5 worm cellular contexts compared by ENCODE assay signal in genomic region chrX:4404717-4405116, ce11.
A peak's percentile ranks its signal among the peaks of the same experiment; 100 is the strongest.
TF ChIP-seq lines count a peak whose summit lies in the region.

No protein-coding gene starts in this region.

TF ChIP-seq in whole organism, L1 larva, 84 proteins besides CTCF, POLR2A, EP300 and RAD21:
- TF ChIP-seq efl-3 (GFP tag; optimal IDR thresholded peaks at IDR 0.05; lab: Kevin White, UChicago) = no peak
- no peak for TF ChIP-seq ces-1 (GFP tag; optimal IDR thresholded peaks at IDR 0.05; lab: Kevin White, UChicago)
- no peak for TF ChIP-seq efl-1 (optimal IDR thresholded peaks at IDR 0.05; lab: Kevin White, UChicago)
- peak in 1 of 2 experiments; percentile 30 for TF ChIP-seq efl-1 (GFP tag; optimal IDR thresholded peaks at IDR 0.05 in 1 of 2; lab: Kevin White, UChicago)
- no peak for TF ChIP-seq snu-23 (GFP tag; optimal IDR thresholded peaks at IDR 0.05; lab: Kevin White, UChicago)
- no peak for TF ChIP-seq C16A3.4 (tag; optimal IDR thresholded peaks at IDR 0.05; lab: Kevin White, UChicago)
- TF ChIP-seq swsn-7 (tag; optimal IDR thresholded peaks at IDR 0.05; lab: Kevin White, UChicago) = no peak
- TF ChIP-seq fos-1 (tag; optimal IDR thresholded peaks at IDR 0.05; lab: Kevin White, UChicago) = no peak
- no peak for TF ChIP-seq mef-2 (tag; optimal IDR thresholded peaks at IDR 0.05; lab: Kevin White, UChicago)
- TF ChIP-seq lin-14 (GFP tag; optimal IDR thresholded peaks at IDR 0.05; lab: Kevin White, UChicago) = peak; percentile 24
- no peak for TF ChIP-seq unc-86 (tag; optimal IDR thresholded peaks at IDR 0.05; lab: Kevin White, UChicago)

TF ChIP-seq in whole organism, L2 larva, 48 proteins besides CTCF, POLR2A, EP300 and RAD21:
- peak; percentile 44 for TF ChIP-seq mab-5 (tag; optimal IDR thresholded peaks at IDR 0.05; lab: Kevin White, UChicago)
- TF ChIP-seq mdl-1 (tag; optimal IDR thresholded peaks at IDR 0.05; lab: Kevin White, UChicago) = peak in 1 of 2 experiments; percentile 24
- no peak for TF ChIP-seq lin-13 (GFP tag; optimal IDR thresholded peaks at IDR 0.05; lab: Kevin White, UChicago)
- TF ChIP-seq zag-1 (tag; optimal IDR thresholded peaks at IDR 0.05; lab: Kevin White, UChicago) = peak; percentile 8
- peak; percentile 9 for TF ChIP-seq unc-55 (GFP tag; optimal IDR thresholded peaks at IDR 0.05; lab: Kevin White, UChicago)
- TF ChIP-seq sma-3 (GFP tag; optimal IDR thresholded peaks at IDR 0.05; lab: Kevin White, UChicago) = no peak
- TF ChIP-seq sma-9 (GFP tag; optimal IDR thresholded peaks at IDR 0.05; lab: Kevin White, UChicago) = peak; percentile 19
- TF ChIP-seq sma-9 (tag; optimal IDR thresholded peaks at IDR 0.05; lab: Kevin White, UChicago) = no peak

TF ChIP-seq in whole organism, L3 larva, 47 proteins besides CTCF, POLR2A, EP300 and RAD21:
- TF ChIP-seq lin-39 (tag; optimal IDR thresholded peaks at IDR 0.05; lab: Kevin White, UChicago) = peak; percentile 60
- TF ChIP-seq fkh-10 (GFP tag; optimal IDR thresholded peaks at IDR 0.05; lab: Kevin White, UChicago) = no peak
- TF ChIP-seq elt-1 (tag; optimal IDR thresholded peaks at IDR 0.05; lab: Kevin White, UChicago) = peak; percentile 35
- TF ChIP-seq fos-1 (tag; optimal IDR thresholded peaks at IDR 0.05; lab: Kevin White, UChicago) = no peak
- TF ChIP-seq hmg-11 (tag; optimal IDR thresholded peaks at IDR 0.05; lab: Kevin White, UChicago) = no peak
- TF ChIP-seq nhr-67 (tag; optimal IDR thresholded peaks at IDR 0.05; lab: Kevin White, UChicago) = no peak
- peak; percentile 29 for TF ChIP-seq unc-62 (GFP tag; optimal IDR thresholded peaks at IDR 0.05; lab: Kevin White, UChicago)
- TF ChIP-seq elt-2 (tag; optimal IDR thresholded peaks at IDR 0.05; lab: Kevin White, UChicago) = no peak
- TF ChIP-seq skn-1 (tag; optimal IDR thresholded peaks at IDR 0.05; lab: Kevin White, UChicago) = no peak
- no peak for TF ChIP-seq unc-39 (tag; optimal IDR thresholded peaks at IDR 0.05; lab: Kevin White, UChicago)
- no peak for TF ChIP-seq ceh-16 (tag; optimal IDR thresholded peaks at IDR 0.05; lab: Kevin White, UChicago)
- no peak for TF ChIP-seq nfya-1 (tag; optimal IDR thresholded peaks at IDR 0.05; lab: Kevin White, UChicago; ENCODE audit: insufficient read depth)

TF ChIP-seq in whole organism, L4 larva, 104 proteins besides CTCF, POLR2A, EP300 and RAD21:
- no peak for TF ChIP-seq unc-130 (GFP tag; optimal IDR thresholded peaks at IDR 0.05; lab: Kevin White, UChicago)
- TF ChIP-seq ctbp-1 (GFP tag; IDR thresholded peaks at IDR 0.05; lab: Robert Waterston, UW) = no peak
- TF ChIP-seq lim-7 (GFP tag; IDR thresholded peaks at IDR 0.05; lab: Robert Waterston, UW) = no peak
- TF ChIP-seq ceh-20 (GFP tag; IDR thresholded peaks at IDR 0.05; lab: Robert Waterston, UW) = peak; percentile 32; the same call in 1 of the 2 replicates
- TF ChIP-seq daf-12 (tag; optimal IDR thresholded peaks at IDR 0.05; lab: Kevin White, UChicago) = no peak
- no peak for TF ChIP-seq pha-4 (GFP tag; IDR thresholded peaks at IDR 0.05; lab: Robert Waterston, UW)
- no peak for TF ChIP-seq pha-4 (tag; optimal IDR thresholded peaks at IDR 0.05; lab: Kevin White, UChicago)
- TF ChIP-seq lir-3 (tag; optimal IDR thresholded peaks at IDR 0.05; lab: Kevin White, UChicago) = no peak
- TF ChIP-seq lin-15B (tag; optimal IDR thresholded peaks at IDR 0.05; lab: Kevin White, UChicago) = no peak
- no peak for TF ChIP-seq hmg-1.1 (GFP tag; IDR thresholded peaks at IDR 0.05; lab: Robert Waterston, UW)
- no peak for TF ChIP-seq nhr-42 (GFP tag; IDR thresholded peaks at IDR 0.05; lab: Robert Waterston, UW)
- TF ChIP-seq F37D6.2 (tag; optimal IDR thresholded peaks at IDR 0.05; lab: Kevin White, UChicago) = no peak
- no peak for TF ChIP-seq nhr-102 (tag; optimal IDR thresholded peaks at IDR 0.05; lab: Kevin White, UChicago)
- TF ChIP-seq zag-1 (tag; optimal IDR thresholded peaks at IDR 0.05; lab: Kevin White, UChicago) = no peak
- peak; percentile 4 for TF ChIP-seq hlh-30 (tag; optimal IDR thresholded peaks at IDR 0.05; lab: Kevin White, UChicago; ENCODE audit: insufficient read depth)
- TF ChIP-seq daf-8 (GFP tag; IDR thresholded peaks at IDR 0.05; lab: Robert Waterston, UW) = no peak
- no peak for TF ChIP-seq ZK546.5 (tag; optimal IDR thresholded peaks at IDR 0.05; lab: Kevin White, UChicago)
- no peak for TF ChIP-seq zfp-2 (tag; optimal IDR thresholded peaks at IDR 0.05; lab: Kevin White, UChicago)

TF ChIP-seq in whole organism, young adult, 124 proteins besides CTCF, POLR2A, EP300 and RAD21:
- TF ChIP-seq unc-62 (GFP tag; optimal IDR thresholded peaks at IDR 0.05; lab: Kevin White, UChicago) (no peak), ceh-27 (GFP tag; optimal IDR thresholded peaks at IDR 0.05; lab: Kevin White, UChicago) (peak; percentile 55), lin-35 (GFP tag; optimal IDR thresholded peaks at IDR 0.05; lab: Kevin White, UChicago) (peak in 1 of 3 experiments; percentile 5)
